Fruit fly (Drosophila melanogaster) whole organism, wandering third instar larva: Measurements from ENCODE around the gene RpS14b.

Source experiments
- Dif ChIP-seq: fragments of 200-275, 200-300 bp; sonication (Bioruptor generic); optimal IDR thresholded peaks from 2 replicates; lab custom pipeline; 2018; ENCODE audit warnings: missing biosample characterization, missing genetic modification characterization; ENCODE audit not compliant: partially characterized antibody
- Myc ChIP-seq: fragments of >200 bp; optimal IDR thresholded peaks from 2 replicates; lab custom pipeline; 2017
- psq ChIP-seq: fragments of 200-800 bp; sonication (Bioruptor generic); optimal IDR thresholded peaks from 3 replicates; lab custom pipeline; 2017; ENCODE audit warnings: missing biosample characterization, mild to moderate bottlenecking, missing genetic modification characterization, moderate library complexity
- rgr ChIP-seq: fragments of 200-800 bp; sonication (Bioruptor generic); optimal IDR thresholded peaks from 3 replicates; lab custom pipeline; 2016; ENCODE audit warnings: missing biosample characterization, mild to moderate bottlenecking, missing genetic modification characterization

DNA sequence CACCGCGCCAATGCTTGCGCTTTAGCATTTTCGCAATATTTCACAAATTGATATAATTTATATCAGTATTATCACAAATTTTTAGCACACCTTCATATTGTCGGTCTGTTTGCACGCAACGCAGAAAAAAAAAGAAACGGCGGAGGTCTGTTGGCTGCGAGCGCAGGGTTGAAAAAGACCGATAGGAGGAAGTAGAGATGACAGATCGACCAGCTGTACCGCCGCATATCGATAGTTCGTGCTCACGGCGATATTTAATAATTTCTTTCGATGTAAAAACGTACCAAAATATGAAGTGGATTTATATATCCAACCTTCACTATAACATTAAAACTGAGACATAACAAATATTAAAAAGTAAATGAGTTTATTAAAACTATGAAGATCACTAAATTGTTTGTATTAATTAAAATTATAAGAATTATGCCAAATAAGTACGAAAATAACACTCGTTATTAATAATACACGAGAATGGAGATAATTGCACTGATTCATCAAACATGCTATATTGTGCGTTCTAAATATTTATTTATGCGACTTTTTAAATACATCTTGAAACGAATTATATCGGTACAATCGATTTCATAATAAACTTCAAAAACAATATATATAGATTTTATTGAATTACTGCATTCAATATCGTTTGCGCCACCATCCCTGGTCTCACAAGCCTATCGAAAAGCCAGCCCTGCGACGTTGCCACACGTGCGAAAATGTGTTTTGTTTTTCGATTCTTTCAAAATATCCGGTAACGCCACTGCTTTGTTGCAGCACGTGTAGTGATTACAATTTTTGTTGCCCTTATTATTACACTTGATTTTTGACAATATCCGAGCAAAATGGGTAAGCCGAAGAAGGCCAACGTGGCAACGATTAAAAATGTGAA lies 33.3 kb upstream of the RpS14b start, which contains the start of the genes RpS6 and bys:
- peak; percentile 31 for TF ChIP-seq psq (GFP tag; lab: Kevin White, UChicago)
- TF ChIP-seq rgr (GFP tag; lab: Kevin White, UChicago), result peak; percentile 67
- TF ChIP-seq Myc (lab: Kevin White, UChicago), result peak; percentile 47
- peak; percentile 41 for TF ChIP-seq Dif (GFP tag; lab: Kevin White, UChicago)
